Fruit fly (Drosophila melanogaster) whole organism: ENCODE results near the gene CG14050.

Experiments
- EcR ChIP-seq, 2 experiments: fragments of >200 bp; optimal IDR thresholded peaks; 2 replicates each; lab custom pipeline; 2017; ENCODE audit warnings: missing biosample characterization in 2 of 2, missing genetic modification characterization in 2 of 2, missing genetic modification reagents in 2 of 2
- pan ChIP-seq: fragments of >200 bp; optimal IDR thresholded peaks from 2 replicates; lab custom pipeline; 2017
- psq ChIP-seq: fragments of >200 bp; optimal IDR thresholded peaks from 2 replicates; lab custom pipeline; 2017

DNA sequence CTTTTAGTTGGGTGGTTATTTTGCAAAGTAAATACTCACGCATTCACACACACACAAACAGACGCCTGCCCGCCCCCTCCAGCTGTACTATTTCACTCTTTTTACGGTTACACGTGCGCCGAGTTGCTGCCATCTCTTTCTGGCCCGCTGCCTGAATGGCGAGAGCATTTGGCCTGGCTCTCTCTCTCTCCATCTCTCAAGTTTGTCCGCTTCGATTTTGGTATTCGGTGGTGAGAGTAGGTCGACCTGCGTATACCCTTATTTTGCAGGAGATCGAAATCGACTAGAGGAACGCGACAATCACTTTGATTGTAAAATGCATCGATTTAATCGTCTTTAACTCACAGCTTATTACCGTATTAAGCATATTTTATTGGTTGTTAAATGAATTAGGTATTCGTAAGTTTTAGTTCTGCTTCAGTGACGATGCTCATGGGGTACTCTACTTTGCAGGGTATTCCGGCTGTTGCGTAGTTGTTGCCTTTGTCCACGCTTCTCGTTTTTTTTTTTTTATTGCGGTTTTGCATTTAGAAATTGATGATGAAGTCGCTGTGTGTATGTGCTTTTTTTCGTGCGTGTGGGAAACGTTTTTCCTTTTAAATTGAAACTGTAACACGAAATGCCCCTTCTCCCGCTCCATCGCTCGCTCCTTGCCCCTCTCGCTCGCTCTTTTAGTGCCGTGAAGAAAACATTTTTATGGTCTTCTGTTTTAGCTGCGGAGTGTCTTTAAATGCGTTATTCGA is 22.1 kb downstream of the CG14050 start:
- TF ChIP-seq psq (lab: Kevin White, UChicago) (no peak), EcR (GFP tag; optimal IDR thresholded peaks at IDR 0.05; lab: Kevin White, UChicago) (no peak), pan (lab: Kevin White, UChicago) (no peak)
